Fruit fly (Drosophila melanogaster) whole organism, embryonic: ENCODE measurements around the gene Nup37.

Experiments
- BEAF-32 ChIP-seq: fragments of 200-800 bp; sonication (Bioruptor generic); optimal IDR thresholded peaks from 3 replicates; lab custom pipeline; 2017; ENCODE audit warnings: missing biosample characterization, missing genetic modification characterization, mild to moderate bottlenecking, moderate library complexity, missing genetic modification reagents
- CG1024 ChIP-seq: fragments of 200-800 bp; sonication (Bioruptor generic); IDR thresholded peaks from 2 replicates; pipeline ENCODE4 v1.3.6; 2022; ENCODE audit warnings: missing biosample characterization, missing genetic modification characterization
- CG10274 ChIP-seq: fragments of 200-800 bp; sonication (Bioruptor generic); optimal IDR thresholded peaks from 3 replicates; lab custom pipeline; 2017; ENCODE audit warnings: missing biosample characterization, mild to moderate bottlenecking, missing genetic modification characterization
- CG10321 ChIP-seq: fragments of 200-800 bp; sonication (Bioruptor generic); IDR thresholded peaks from 2 replicates; pipeline ENCODE4 v1.3.6; 2022; ENCODE audit warnings: missing biosample characterization, missing genetic modification characterization
- CG10543 ChIP-seq: fragments of 200-800 bp; sonication (Bioruptor generic); optimal IDR thresholded peaks from 3 replicates; lab custom pipeline; 2017; ENCODE audit warnings: missing biosample characterization, mild to moderate bottlenecking, missing genetic modification characterization, moderate library complexity
- CG10959 ChIP-seq: fragments of 200-800 bp; sonication (Bioruptor generic); IDR thresholded peaks from 2 replicates; pipeline ENCODE4 v1.3.6; 2022; ENCODE audit warnings: missing biosample characterization, missing genetic modification characterization
- CG11093 ChIP-seq: fragments of 200-800 bp; sonication (Bioruptor generic); IDR thresholded peaks from 3 replicates; pipeline ENCODE4 v1.3.6; 2022; ENCODE audit warnings: missing biosample characterization, missing genetic modification characterization
- CG12104 ChIP-seq: fragments of 200-800 bp; sonication (Bioruptor generic); optimal IDR thresholded peaks from 3 replicates; lab custom pipeline; 2016; ENCODE audit warnings: missing biosample characterization, missing genetic modification characterization
- CG13624 ChIP-seq: fragments of 200-800 bp; sonication (Bioruptor generic); optimal IDR thresholded peaks from 2 replicates; lab custom pipeline; 2016; ENCODE audit warnings: missing biosample characterization, missing genetic modification characterization
- CG14014 ChIP-seq: fragments of 200-800 bp; sonication (Bioruptor generic); IDR thresholded peaks from 2 replicates; pipeline ENCODE4 v1.3.6; 2022; ENCODE audit warnings: missing biosample characterization, missing genetic modification characterization
- CG1647 ChIP-seq: fragments of 200-800 bp; sonication (Bioruptor generic); optimal IDR thresholded peaks from 3 replicates; lab custom pipeline; 2016; ENCODE audit warnings: missing biosample characterization, missing genetic modification characterization
- CG17361 ChIP-seq: fragments of 200-800 bp; sonication (Bioruptor generic); IDR thresholded peaks from 3 replicates; pipeline ENCODE4 v1.3.6; 2022; ENCODE audit warnings: missing biosample characterization, missing genetic modification characterization
- CG17568 ChIP-seq: fragments of 200-800 bp; sonication (Bioruptor generic); optimal IDR thresholded peaks from 2 replicates; lab custom pipeline; 2018; ENCODE audit warnings: missing biosample characterization, mild to moderate bottlenecking, missing genetic modification characterization, moderate library complexity
- CG2120 ChIP-seq: fragments of 200-800 bp; sonication (Bioruptor generic); optimal IDR thresholded peaks from 3 replicates; lab custom pipeline; 2016; ENCODE audit warnings: missing biosample characterization, missing genetic modification characterization
- CG2875 ChIP-seq: fragments of 200-800 bp; sonication (Bioruptor generic); optimal IDR thresholded peaks from 2 replicates; lab custom pipeline; 2017; ENCODE audit warnings: missing biosample characterization, mild to moderate bottlenecking, missing genetic modification characterization, missing genetic modification reagents
- CG7839 ChIP-seq: fragments of 200-800 bp; sonication (Bioruptor generic); optimal IDR thresholded peaks from 3 replicates; lab custom pipeline; 2018; ENCODE audit warnings: missing biosample characterization, mild to moderate bottlenecking, missing genetic modification characterization, moderate library complexity
- CkIIα-i1 ChIP-seq: fragments of 200-800 bp; sonication (Bioruptor generic); IDR thresholded peaks from 2 replicates; pipeline ENCODE4 v1.3.6; 2022; ENCODE audit warnings: missing biosample characterization, missing genetic modification characterization
- Dip2 ChIP-seq: fragments of 200-800 bp; sonication (Bioruptor generic); IDR thresholded peaks from 2 replicates; pipeline ENCODE4 v1.3.6; 2022; ENCODE audit warnings: missing biosample characterization, missing genetic modification characterization
- Doc3 ChIP-seq: fragments of 200-800 bp; sonication (Bioruptor generic); IDR thresholded peaks from 3 replicates; pipeline ENCODE4 v1.3.6; 2022; ENCODE audit warnings: missing biosample characterization, missing genetic modification characterization; ENCODE audit not compliant: partially characterized antibody
- E2f1 ChIP-seq: fragments of 200-800 bp; sonication (Bioruptor generic); IDR thresholded peaks from 2 replicates; pipeline ENCODE4 v1.3.6; 2022; ENCODE audit warnings: missing biosample characterization, missing genetic modification characterization
- E2f2 ChIP-seq: fragments of 200-800 bp; sonication (Bioruptor generic); IDR thresholded peaks from 2 replicates; pipeline ENCODE4 v1.3.6; 2022; ENCODE audit warnings: missing biosample characterization, missing genetic modification characterization
- HLH3B ChIP-seq: fragments of 200-800 bp; sonication (Bioruptor generic); IDR thresholded peaks from 2 replicates; pipeline ENCODE4 v1.3.6; 2022; ENCODE audit warnings: missing biosample characterization, missing genetic modification characterization
- HLHmδ ChIP-seq: fragments of 200-800 bp; sonication (Bioruptor generic); optimal IDR thresholded peaks from 2 replicates; lab custom pipeline; 2018; ENCODE audit warnings: missing biosample characterization, mild to moderate bottlenecking, missing genetic modification characterization, moderate library complexity
- MTF-1 ChIP-seq: fragments of 200-800 bp; sonication (Bioruptor generic); optimal IDR thresholded peaks from 2 replicates; lab custom pipeline; 2018; ENCODE audit warnings: missing biosample characterization, mild to moderate bottlenecking, missing genetic modification characterization, borderline replicate concordance
- Max ChIP-seq: fragments of 200-800 bp; sonication (Bioruptor generic); optimal IDR thresholded peaks from 2 replicates; lab custom pipeline; 2016; ENCODE audit warnings: missing biosample characterization, mild to moderate bottlenecking, missing genetic modification characterization
- Mes4 ChIP-seq: fragments of 200-800 bp; sonication (Bioruptor generic); optimal IDR thresholded peaks from 2 replicates; lab custom pipeline; 2016; ENCODE audit warnings: missing biosample characterization, missing genetic modification characterization
- Mrtf ChIP-seq: fragments of 200-800 bp; sonication (Bioruptor generic); IDR thresholded peaks from 3 replicates; pipeline ENCODE4 v1.3.6; 2022; ENCODE audit warnings: missing biosample characterization, missing genetic modification characterization
- Nf-YC ChIP-seq: fragments of 200-800 bp; optimal IDR thresholded peaks from 3 replicates; lab custom pipeline; 2019; ENCODE audit warnings: missing biosample characterization, mild to moderate bottlenecking, missing genetic modification characterization, moderate library complexity
- Ravus ChIP-seq: fragments of 200-800 bp; sonication (Bioruptor generic); IDR thresholded peaks from 2 replicates; pipeline ENCODE4 v1.3.6; 2022; ENCODE audit warnings: missing biosample characterization, missing genetic modification characterization
- Side ChIP-seq: fragments of 200-800 bp; sonication (Bioruptor generic); optimal IDR thresholded peaks from 2 replicates; lab custom pipeline; 2016; ENCODE audit warnings: missing biosample characterization, missing genetic modification characterization
- Spps ChIP-seq: fragments of 200-800 bp; sonication (Bioruptor generic); optimal IDR thresholded peaks from 2 replicates; lab custom pipeline; 2018; ENCODE audit warnings: missing biosample characterization, mild to moderate bottlenecking, missing genetic modification characterization
- Stat92E ChIP-seq, 3 experiments: fragments of >200 bp in 2 of 3; fragments of 200-800 bp in 1 of 3; sonication (Bioruptor generic) in 1 of 3; optimal IDR thresholded peaks; 2 replicates each; lab custom pipeline; 2017 to 2019; ENCODE audit warnings: missing biosample characterization in 3 of 3, missing genetic modification characterization in 3 of 3, mild to moderate bottlenecking in 1 of 3, moderate library complexity in 1 of 3
- ase ChIP-seq: fragments of 200-800 bp; sonication (Bioruptor generic); IDR thresholded peaks from 3 replicates; pipeline ENCODE4 v1.3.6; 2022; ENCODE audit warnings: missing biosample characterization, missing genetic modification characterization
- cad ChIP-seq: fragments of >200 bp; optimal IDR thresholded peaks from 2 replicates; lab custom pipeline; 2017; ENCODE audit warnings: missing biosample characterization, missing genetic modification characterization
- esg ChIP-seq: fragments of 200-800 bp; sonication (Bioruptor generic); conservative IDR thresholded peaks from 2 replicates; pipeline ENCODE4 v1.3.6; 2022; ENCODE audit warnings: missing biosample characterization, missing genetic modification characterization
- gcm ChIP-seq: fragments of 200-800 bp; sonication (Bioruptor generic); optimal IDR thresholded peaks from 2 replicates; lab custom pipeline; 2019; ENCODE audit warnings: missing biosample characterization, mild to moderate bottlenecking, missing genetic modification characterization, moderate library complexity
- grn ChIP-seq: fragments of 200-800 bp; sonication (Bioruptor generic); optimal IDR thresholded peaks from 3 replicates; lab custom pipeline; 2017; ENCODE audit warnings: missing biosample characterization, missing genetic modification characterization
- her ChIP-seq: fragments of 200-800 bp; sonication (Bioruptor generic); optimal IDR thresholded peaks from 2 replicates; lab custom pipeline; 2016; ENCODE audit warnings: missing biosample characterization, missing genetic modification characterization
- ind ChIP-seq: fragments of 200-800 bp; sonication (Bioruptor generic); optimal IDR thresholded peaks from 3 replicates; lab custom pipeline; 2016; ENCODE audit warnings: missing biosample characterization, missing genetic modification characterization
- jing ChIP-seq: fragments of 200-800 bp; sonication (Bioruptor generic); optimal IDR thresholded peaks from 2 replicates; lab custom pipeline; 2018; ENCODE audit warnings: missing biosample characterization, mild to moderate bottlenecking, missing genetic modification characterization
- odd ChIP-seq: fragments of 200-800 bp; sonication (Bioruptor generic); optimal IDR thresholded peaks from 2 replicates; lab custom pipeline; 2017; ENCODE audit warnings: missing biosample characterization, mild to moderate bottlenecking, missing genetic modification characterization
- otp ChIP-seq: fragments of 200-800 bp; sonication (Bioruptor generic); IDR thresholded peaks from 3 replicates; pipeline ENCODE4, ENCODE4 v1.3.6; 2022; ENCODE audit warnings: missing biosample characterization, missing genetic modification characterization
- prd ChIP-seq, 3 experiments: fragments of >200 bp in 2 of 3; fragments of 200-800 bp in 1 of 3; sonication (Bioruptor generic) in 1 of 3; optimal IDR thresholded peaks in 2 of 3; IDR thresholded peaks in 1 of 3; 2 replicates in 2 of 3; 3 replicates in 1 of 3; pipeline versions ENCODE4 v1.3.6 to Lab custom; 2017 to 2022; ENCODE audit warnings: missing biosample characterization in 1 of 3, missing genetic modification characterization in 1 of 3
- ro ChIP-seq: fragments of 200-800 bp; sonication (Bioruptor generic); IDR thresholded peaks from 2 replicates; pipeline ENCODE4 v1.3.6; 2022; ENCODE audit warnings: missing biosample characterization, missing genetic modification characterization
- row ChIP-seq: fragments of 200-800 bp; sonication (Bioruptor generic); IDR thresholded peaks from 3 replicates; pipeline ENCODE4 v1.3.6; 2022; ENCODE audit warnings: missing biosample characterization, missing genetic modification characterization
- run ChIP-seq: fragments of 200-800 bp; sonication (Bioruptor generic); optimal IDR thresholded peaks from 3 replicates; lab custom pipeline; 2018; ENCODE audit warnings: missing biosample characterization, mild to moderate bottlenecking, missing genetic modification characterization
- sens ChIP-seq: fragments of 200-800 bp; sonication (Bioruptor generic); peaks from one replicate; lab custom pipeline; 2016; ENCODE audit warnings: missing biosample characterization, missing genetic modification characterization
- slp2 ChIP-seq: fragments of 200-800 bp; sonication (Bioruptor generic); optimal IDR thresholded peaks from 2 replicates; lab custom pipeline; 2016; ENCODE audit warnings: missing biosample characterization, missing genetic modification characterization
- stc ChIP-seq: fragments of 200-800 bp; sonication (Bioruptor generic); IDR thresholded peaks from 2 replicates; pipeline ENCODE4 v1.3.6; 2022; ENCODE audit warnings: missing biosample characterization, missing genetic modification characterization
- sug ChIP-seq: fragments of 200-800 bp; optimal IDR thresholded peaks from 2 replicates; lab custom pipeline; 2019; ENCODE audit warnings: missing biosample characterization, mild to moderate bottlenecking, missing genetic modification characterization, moderate library complexity
- tll ChIP-seq, 2 experiments: fragments of 200-800 bp in 1 of 2; fragments of >200 bp in 1 of 2; sonication (Bioruptor generic) in 1 of 2; optimal IDR thresholded peaks; 2 replicates each; lab custom pipeline; 2017 to 2019; ENCODE audit warnings: missing biosample characterization in 2 of 2, missing genetic modification characterization in 2 of 2, mild to moderate bottlenecking in 1 of 2, moderate library complexity in 1 of 2
- twi ChIP-seq: fragments of 200-800 bp; optimal IDR thresholded peaks from 2 replicates; lab custom pipeline; 2019; ENCODE audit warnings: missing biosample characterization, mild to moderate bottlenecking, missing genetic modification characterization, moderate library complexity

The Nup37 gene

DNA sequence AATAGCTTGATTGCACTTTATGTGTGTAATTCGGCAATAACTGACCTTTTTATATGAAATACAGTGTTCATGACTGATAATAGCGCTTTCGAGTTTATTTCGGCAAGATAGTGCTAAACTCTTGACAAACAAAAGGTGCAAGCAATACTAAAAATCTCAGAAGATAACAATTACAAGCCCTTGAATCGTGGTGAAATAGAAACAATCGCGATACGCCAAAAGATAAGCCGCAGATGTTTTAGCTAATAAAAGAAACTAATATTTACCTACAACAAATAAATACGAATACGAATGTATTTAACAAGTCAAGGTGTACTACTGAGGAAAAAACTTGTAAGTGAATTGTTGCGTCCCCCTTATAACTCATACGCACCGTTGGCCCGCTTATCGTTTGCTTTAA, 27.8 kb downstream of the Nup37 start (continued):
- no peak for TF ChIP-seq cad (GFP tag; lab: Kevin White, UChicago)
- TF ChIP-seq esg (GFP tag; lab: Robert Waterston, UW), result no peak
- TF ChIP-seq E2f1, result no peak
- no peak for TF ChIP-seq ro
- TF ChIP-seq HLH3B (GFP tag; lab: Robert Waterston, UW), result no peak
- TF ChIP-seq sug (tag; lab: Kevin White, UChicago), result peak; percentile 77
- no peak for TF ChIP-seq jing
- TF ChIP-seq CG17568 (GFP tag; lab: Kevin White, UChicago), result peak; percentile 58
- TF ChIP-seq Side, result no peak
- no peak for TF ChIP-seq CG11093 (GFP tag; lab: Robert Waterston, UW)
- no peak for TF ChIP-seq gcm
- TF ChIP-seq Ravus (GFP tag; lab: Robert Waterston, UW), result no peak
- no peak for TF ChIP-seq CG1647
- no peak for TF ChIP-seq Doc3 (GFP tag; lab: Robert Waterston, UW)
- TF ChIP-seq CG1024 (GFP tag; lab: Robert Waterston, UW), result no peak
- TF ChIP-seq row, result no peak
- no peak for TF ChIP-seq CG10274 (GFP tag; lab: Kevin White, UChicago)
- TF ChIP-seq tll (GFP tag; optimal IDR thresholded peaks at IDR 0.05; lab: Kevin White, UChicago), result no peak
- TF ChIP-seq ase, result no peak
- TF ChIP-seq prd (optimal IDR thresholded peaks at IDR 0.05; lab: Kevin White, UChicago), result no peak
- TF ChIP-seq prd (GFP tag; IDR thresholded peaks at IDR 0.05; lab: Robert Waterston, UW), result no peak
- no peak for TF ChIP-seq ind (GFP tag; lab: Kevin White, UChicago)
- no peak for TF ChIP-seq Max (GFP tag; lab: Kevin White, UChicago)
- no peak for TF ChIP-seq Mrtf (GFP tag; lab: Robert Waterston, UW)
- TF ChIP-seq CG14014 (GFP tag; lab: Robert Waterston, UW), result peak; percentile 37; the same call in 1 of the 2 replicates
- no peak for TF ChIP-seq CG10959 (GFP tag; lab: Robert Waterston, UW)
- TF ChIP-seq slp2 (GFP tag; lab: Kevin White, UChicago), result no peak
- TF ChIP-seq Stat92E (GFP tag; optimal IDR thresholded peaks at IDR 0.05; lab: Kevin White, UChicago), result no peak
- TF ChIP-seq E2f2 (GFP tag; lab: Robert Waterston, UW), result no peak
- TF ChIP-seq CG10543 (GFP tag; lab: Kevin White, UChicago), result peak; percentile 48
- TF ChIP-seq Mes4 (GFP tag; lab: Kevin White, UChicago), result no peak
- TF ChIP-seq CG10321, result no peak
- peak; percentile 32 for TF ChIP-seq Nf-YC (tag; lab: Kevin White, UChicago)
- TF ChIP-seq odd, result peak; percentile 61
- TF ChIP-seq stc (GFP tag; lab: Robert Waterston, UW), result no peak
- no peak for TF ChIP-seq BEAF-32 (GFP tag; lab: Kevin White, UChicago)
- TF ChIP-seq CkIIα-i1 (GFP tag; lab: Robert Waterston, UW), result no peak
- peak; percentile 61 for TF ChIP-seq sens (GFP tag; lab: Kevin White, UChicago)
- no peak for TF ChIP-seq CG17361
- TF ChIP-seq CG2120 (GFP tag; lab: Kevin White, UChicago), result peak; percentile 29
- peak; percentile 19 for TF ChIP-seq grn (GFP tag; lab: Kevin White, UChicago)
- no peak for TF ChIP-seq HLHmδ (GFP tag; lab: Kevin White, UChicago)
- no peak for TF ChIP-seq her (GFP tag; lab: Kevin White, UChicago)
- peak; percentile 35 for TF ChIP-seq CG12104
- TF ChIP-seq run, result no peak
- TF ChIP-seq twi (tag; lab: Kevin White, UChicago), result no peak
- no peak for TF ChIP-seq Spps (tag; lab: Kevin White, UChicago)
- no peak for TF ChIP-seq CG2875 (GFP tag; lab: Kevin White, UChicago)
- peak; percentile 6 for TF ChIP-seq MTF-1 (GFP tag; lab: Kevin White, UChicago)
- TF ChIP-seq otp (GFP tag; lab: Robert Waterston, UW), result no peak
- TF ChIP-seq Dip2, result no peak
- TF ChIP-seq CG7839, result no peak
- no peak for TF ChIP-seq CG13624 (GFP tag; lab: Kevin White, UChicago)
